Fruit fly (Drosophila melanogaster): ENCODE results near the gene CG42537.
A peak's percentile ranks its signal among the peaks of the same experiment; 100 is the strongest.

CG42537 gene

DNA sequence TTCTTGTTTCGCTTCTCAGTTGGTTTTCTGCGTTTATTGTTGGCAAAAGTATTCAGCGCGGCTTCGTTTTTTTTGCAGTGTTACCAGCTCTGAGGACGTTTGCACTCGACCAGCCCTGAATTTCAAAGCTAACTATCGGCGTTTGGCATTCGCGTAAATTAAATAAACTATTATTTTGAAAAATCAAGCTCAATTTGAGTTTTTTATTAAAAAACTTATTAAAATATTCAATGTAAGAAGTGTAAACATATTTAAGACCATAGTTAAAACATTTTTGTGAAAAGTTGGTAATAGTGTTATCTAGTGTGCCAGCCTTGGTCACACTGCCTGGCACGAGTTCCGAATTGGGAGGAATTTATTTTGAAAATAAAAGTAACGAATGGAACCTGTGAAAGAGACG is 31.8 kb upstream of the CG42537 start, which contains the start of the genes SmD2 and CG18048 (continued):
- TF ChIP-seq CG10366 (GFP tag; IDR thresholded peaks at IDR 0.05) = no peak
- TF ChIP-seq CkIIα-i1 (GFP tag; IDR thresholded peaks at IDR 0.05) = no peak
- TF ChIP-seq NC2α (GFP tag; optimal IDR thresholded peaks at IDR 0.05) = no peak
- no peak for TF ChIP-seq fd3F (GFP tag; optimal IDR thresholded peaks at IDR 0.05)
- TF ChIP-seq CG8924 (tag; optimal IDR thresholded peaks at IDR 0.05) = no peak
- no peak for TF ChIP-seq sens-2 (GFP tag; IDR thresholded peaks at IDR 0.05)
- no peak for TF ChIP-seq abd-A (tag; optimal IDR thresholded peaks at IDR 0.05)
- TF ChIP-seq luna (GFP tag; optimal IDR thresholded peaks at IDR 0.05) = no peak
- TF ChIP-seq CG14667 (GFP tag; IDR thresholded peaks at IDR 0.05) = no peak
- no peak for TF ChIP-seq Hey (tag; optimal IDR thresholded peaks at IDR 0.05)
- TF ChIP-seq sd (tag; optimal IDR thresholded peaks at IDR 0.05) = peak; percentile 80
- peak; percentile 85 for TF ChIP-seq trem (tag; optimal IDR thresholded peaks at IDR 0.05)
- TF ChIP-seq CG11247 (GFP tag; IDR thresholded peaks at IDR 0.05) = no peak
- TF ChIP-seq odd (GFP tag; optimal IDR thresholded peaks at IDR 0.05) = no peak
- no peak for TF ChIP-seq zf30C (GFP tag; optimal IDR thresholded peaks at IDR 0.05)
- no peak for TF ChIP-seq CG8281 (tag; optimal IDR thresholded peaks at IDR 0.05)
- no peak for TF ChIP-seq tap (tag; optimal IDR thresholded peaks at IDR 0.05)
- TF ChIP-seq wek (GFP tag; optimal IDR thresholded peaks at IDR 0.05) = no peak

DNA sequence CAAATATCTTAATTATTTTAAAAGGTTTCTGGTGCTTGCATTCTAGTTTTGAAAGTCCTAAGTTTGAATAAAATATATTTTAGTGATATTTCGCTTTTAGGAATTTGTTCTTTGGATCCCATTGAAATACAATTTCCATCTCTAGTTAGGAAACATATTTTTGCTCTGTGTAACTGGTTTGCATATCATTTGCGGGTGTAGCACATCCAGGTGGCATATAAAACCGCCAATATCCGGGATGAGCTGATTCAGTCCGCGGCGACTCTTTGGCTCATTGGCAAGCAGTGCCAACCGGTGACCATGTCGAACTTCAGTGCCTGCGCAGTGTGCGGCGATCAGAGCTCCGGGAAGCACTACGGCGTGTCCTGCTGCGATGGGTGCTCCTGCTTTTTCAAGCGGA is 28.7 kb upstream of the CG42537 start, which contains the start of gene Hr83:
Gene Hr83, plus strand, starts transcription at position 301 of the 400 bp plus-strand sequence.
- TF ChIP-seq CG10979 (tag; optimal IDR thresholded peaks at IDR 0.05) (peak; percentile 6), CG16813 (GFP tag; IDR thresholded peaks at IDR 0.05; ENCODE audit: partially characterized antibody) (no peak), inv (GFP tag; IDR thresholded peaks at IDR 0.05; ENCODE audit: partially characterized antibody) (0 out of 2 replicates have a peak, but pooled peaks have one; percentile 12), gem (tag; optimal IDR thresholded peaks at IDR 0.05) (peak; percentile 19)

DNA sequence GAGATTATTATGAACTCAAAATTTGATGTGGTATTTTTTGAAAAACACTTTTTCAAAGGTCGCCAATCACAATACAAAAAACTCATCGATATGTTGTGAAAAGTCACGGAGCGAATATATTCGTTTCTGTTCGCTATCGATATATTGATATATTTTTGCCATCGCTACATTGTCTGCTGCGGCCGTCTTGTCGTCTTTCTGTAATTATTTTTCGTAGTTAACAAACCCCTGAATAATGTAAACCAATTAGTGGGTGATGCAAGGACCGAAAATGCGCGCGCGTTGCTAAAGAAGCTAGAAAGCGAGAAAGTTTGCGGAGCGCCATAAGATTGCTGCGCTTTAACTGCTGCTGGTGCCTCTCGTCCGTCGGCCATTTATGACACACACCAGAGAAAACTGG is 26.8 kb upstream of the CG42537 start, which contains the start of gene Pak:
Gene Pak, plus strand, starts transcription at position 142 of the 400 bp plus-strand sequence.
- TF ChIP-seq Hr39 (optimal IDR thresholded peaks at IDR 0.05) (no peak), CG16779 (GFP tag; IDR thresholded peaks at IDR 0.05) (no peak), eyg (GFP tag; optimal IDR thresholded peaks at IDR 0.05) (peak; percentile 33), CG8388 (GFP tag; optimal IDR thresholded peaks at IDR 0.05) (no peak), CG11695 (GFP tag; IDR thresholded peaks at IDR 0.05) (no peak; the same call in 2 of the 3 replicates), Eip74EF (GFP tag; optimal IDR thresholded peaks at IDR 0.05) (no peak), mld (GFP tag; IDR thresholded peaks at IDR 0.05; ENCODE audit: partially characterized antibody) (peak; percentile 93), pan (optimal IDR thresholded peaks at IDR 0.05) (no peak), pan (GFP tag; optimal IDR thresholded peaks at IDR 0.05 in 1 of 2, IDR thresholded peaks at IDR 0.05 in 1 of 2) (no peak), kni (GFP tag; optimal IDR thresholded peaks at IDR 0.05) (no peak), ash1 (GFP tag; optimal IDR thresholded peaks at IDR 0.05) (no peak), Dfd (GFP tag; optimal IDR thresholded peaks at IDR 0.05) (no peak), Side (GFP tag; optimal IDR thresholded peaks at IDR 0.05) (no peak), Nf-YA (GFP tag; IDR thresholded peaks at IDR 0.05) (no peak), CG32772 (GFP tag; IDR thresholded peaks at IDR 0.05) (no peak), CG12071 (GFP tag; optimal IDR thresholded peaks at IDR 0.05) (no peak), Hsf (GFP tag; optimal IDR thresholded peaks at IDR 0.05) (no peak), pros (GFP tag; optimal IDR thresholded peaks at IDR 0.05) (no peak), trem (tag; optimal IDR thresholded peaks at IDR 0.05) (peak; percentile 54), ken (GFP tag; IDR thresholded peaks at IDR 0.05) (no peak), CG8089 (GFP tag; optimal IDR thresholded peaks at IDR 0.05) (no peak), dmrt11E (tag; optimal IDR thresholded peaks at IDR 0.05) (no peak), NC2β (GFP tag; optimal IDR thresholded peaks at IDR 0.05) (no peak), hbn (GFP tag; IDR thresholded peaks at IDR 0.05; ENCODE audit: partially characterized antibody) (peak; percentile 89), Spps (tag; optimal IDR thresholded peaks at IDR 0.05) (no peak), sens-2 (GFP tag; IDR thresholded peaks at IDR 0.05) (no peak), CG3065 (GFP tag; optimal IDR thresholded peaks at IDR 0.05) (no peak), CG42726 (GFP tag; IDR thresholded peaks at IDR 0.05; ENCODE audit: partially characterized antibody) (peak; percentile 95), CG33557 (GFP tag; optimal IDR thresholded peaks at IDR 0.05) (no peak)

Data from whole organism, embryonic.